Worm (Caenorhabditis elegans) whole organism, L4 larva: Measurements from ENCODE around the gene nse-4.

Experiments
- ama-1 ChIP-seq: fragments of 150-350 bp; optimal IDR thresholded peaks from 2 replicates; lab custom pipeline; 2014; ENCODE audit warnings: inconsistent platforms, mixed read lengths
- dve-1 ChIP-seq: sonication (generic microtip); optimal IDR thresholded peaks from 2 replicates; lab custom pipeline; 2017; ENCODE audit warnings: antibody characterized with exemption, mild to moderate bottlenecking, missing genetic modification characterization, missing compliant biosample characterization; ENCODE audit not compliant: insufficient read depth
- fkh-10 ChIP-seq: fragments of 150-350 bp; optimal IDR thresholded peaks from 2 replicates; lab custom pipeline; 2014; ENCODE audit warnings: missing biosample characterization, missing genetic modification reagents, missing genetic modification characterization
- hif-1 ChIP-seq, 2 experiments: sonication (generic microtip); optimal IDR thresholded peaks; 2 replicates each; lab custom pipeline; 2016 to 2017; ENCODE audit warnings: missing compliant biosample characterization in 2 of 2, missing genetic modification characterization in 2 of 2, missing genetic modification reagents in 2 of 2, missing genotype in 2 of 2, mild to moderate bottlenecking in 1 of 2
- hlh-11 ChIP-seq: fragments of 200-800 bp; sonication (Bioruptor generic); optimal IDR thresholded peaks from 2 replicates; lab custom pipeline; 2018; ENCODE audit warnings: mild to moderate bottlenecking, missing genetic modification characterization, missing compliant biosample characterization
- lin-13 ChIP-seq: fragments of 150-350 bp; optimal IDR thresholded peaks from 2 replicates; lab custom pipeline; 2014; ENCODE audit warnings: missing biosample characterization, missing genetic modification reagents, missing genetic modification characterization
- mdt-29 ChIP-seq: fragments of 200-800 bp; sonication (Bioruptor generic); IDR thresholded peaks from 2 replicates; pipeline ENCODE4 v1.3.6; 2022; ENCODE audit warnings: missing genetic modification reagents, missing genetic modification characterization, missing compliant biosample characterization
- mxl-2 ChIP-seq: fragments of 200-800 bp; sonication (Bioruptor generic); conservative IDR thresholded peaks from 2 replicates; pipeline ENCODE4 v1.3.6; 2022; ENCODE audit warnings: missing genetic modification reagents, missing genetic modification characterization, missing compliant biosample characterization
- nhr-11 ChIP-seq: fragments of 150-350 bp; optimal IDR thresholded peaks from 2 replicates; lab custom pipeline; 2014; ENCODE audit warnings: missing biosample characterization, missing genetic modification characterization
- nhr-237 ChIP-seq: sonication (generic microtip); optimal IDR thresholded peaks from 2 replicates; lab custom pipeline; 2017; ENCODE audit warnings: missing biosample characterization, missing genetic modification characterization
- nhr-42 ChIP-seq: fragments of 200-800 bp; sonication (Bioruptor generic); IDR thresholded peaks from 2 replicates; pipeline ENCODE4 v1.3.6; 2022; ENCODE audit warnings: missing genetic modification characterization, missing compliant biosample characterization
- zag-1 ChIP-seq: fragments of 150-350 bp; optimal IDR thresholded peaks from 2 replicates; lab custom pipeline; 2014; ENCODE audit warnings: missing biosample characterization, missing genetic modification characterization
- ztf-11 ChIP-seq: fragments of 150-350 bp; optimal IDR thresholded peaks from 2 replicates; lab custom pipeline; 2014; ENCODE audit warnings: missing biosample characterization, missing genetic modification characterization

- TF ChIP-seq nhr-237 (tag; lab: Kevin White, UChicago) (no peak), lin-13 (GFP tag; lab: Kevin White, UChicago) (no peak), mdt-29 (GFP tag; lab: Robert Waterston, UW) (no peak), ama-1 (lab: Kevin White, UChicago) (no peak), zag-1 (tag; lab: Kevin White, UChicago) (no peak), mxl-2 (no peak), dve-1 (tag; lab: Kevin White, UChicago) (no peak), ztf-11 (no peak), nhr-11 (tag; lab: Kevin White, UChicago) (no peak), hlh-11 (tag; lab: Kevin White, UChicago) (no peak), hif-1 (tag; optimal IDR thresholded peaks at IDR 0.05; lab: Kevin White, UChicago) (no peak), fkh-10 (GFP tag; lab: Kevin White, UChicago) (no peak), nhr-42 (GFP tag; lab: Robert Waterston, UW) (no peak)
Measured at ce11 chrIV:11486859-11487258, 6.2 kb downstream of the nse-4 start.
